Worm (Caenorhabditis elegans) whole organism, L1 larva: ENCODE results near the gene H40L08.8.

Source experiments
- F16B12.6 ChIP-seq: fragments of 150-350 bp; optimal IDR thresholded peaks from 2 replicates; lab custom pipeline; 2014; ENCODE audit warnings: missing biosample characterization, missing genetic modification characterization
- aly-2 ChIP-seq: fragments of 150-350 bp; optimal IDR thresholded peaks from 2 replicates; lab custom pipeline; 2014; ENCODE audit warnings: missing biosample characterization, missing genetic modification characterization
- egl-27 ChIP-seq, 2 experiments: fragments of 150-350 bp in 1 of 2; sonication (generic microtip); optimal IDR thresholded peaks; 3 replicates each; lab custom pipeline; 2017 to 2018; ENCODE audit warnings: missing biosample characterization in 2 of 2, missing genetic modification characterization in 2 of 2, missing genetic modification reagents in 2 of 2
- fkh-4 ChIP-seq: sonication (generic microtip); optimal IDR thresholded peaks from 2 replicates; lab custom pipeline; 2016; ENCODE audit warnings: missing compliant biosample characterization, missing genetic modification characterization, borderline replicate concordance
- fos-1 ChIP-seq: fragments of 150-350 bp; optimal IDR thresholded peaks from 2 replicates; lab custom pipeline; 2014; ENCODE audit warnings: missing biosample characterization, missing genetic modification characterization
- jun-1 ChIP-seq: fragments of 150-350 bp; optimal IDR thresholded peaks from 2 replicates; lab custom pipeline; 2014; ENCODE audit warnings: missing biosample characterization, missing genetic modification reagents, missing genetic modification characterization
- nhr-11 ChIP-seq: fragments of 150-350 bp; optimal IDR thresholded peaks from 2 replicates; lab custom pipeline; 2014; ENCODE audit warnings: missing biosample characterization, missing genetic modification characterization
- nhr-12 ChIP-seq: sonication (generic microtip); optimal IDR thresholded peaks from 2 replicates; lab custom pipeline; 2017; ENCODE audit warnings: missing biosample characterization, missing genetic modification characterization
- rnt-1 ChIP-seq: sonication (generic microtip); optimal IDR thresholded peaks from 2 replicates; lab custom pipeline; 2016; ENCODE audit warnings: mild to moderate bottlenecking, missing genetic modification characterization, moderate library complexity, missing compliant biosample characterization
- unc-130 ChIP-seq: fragments of 150-350 bp; optimal IDR thresholded peaks from 2 replicates; lab custom pipeline; 2017; ENCODE audit warnings: missing biosample characterization, missing genetic modification characterization, inconsistent platforms
- unc-62 ChIP-seq: fragments of 150-350 bp; optimal IDR thresholded peaks from 2 replicates; lab custom pipeline; 2014; ENCODE audit warnings: missing biosample characterization, missing genetic modification reagents, missing genetic modification characterization
- zag-1 ChIP-seq: fragments of 150-350 bp; optimal IDR thresholded peaks from 2 replicates; lab custom pipeline; 2014; ENCODE audit warnings: missing biosample characterization, missing genetic modification characterization
- ztf-4 ChIP-seq: fragments of 150-350 bp; optimal IDR thresholded peaks from 2 replicates; lab custom pipeline; 2014; ENCODE audit warnings: missing biosample characterization, missing genetic modification characterization

DNA sequence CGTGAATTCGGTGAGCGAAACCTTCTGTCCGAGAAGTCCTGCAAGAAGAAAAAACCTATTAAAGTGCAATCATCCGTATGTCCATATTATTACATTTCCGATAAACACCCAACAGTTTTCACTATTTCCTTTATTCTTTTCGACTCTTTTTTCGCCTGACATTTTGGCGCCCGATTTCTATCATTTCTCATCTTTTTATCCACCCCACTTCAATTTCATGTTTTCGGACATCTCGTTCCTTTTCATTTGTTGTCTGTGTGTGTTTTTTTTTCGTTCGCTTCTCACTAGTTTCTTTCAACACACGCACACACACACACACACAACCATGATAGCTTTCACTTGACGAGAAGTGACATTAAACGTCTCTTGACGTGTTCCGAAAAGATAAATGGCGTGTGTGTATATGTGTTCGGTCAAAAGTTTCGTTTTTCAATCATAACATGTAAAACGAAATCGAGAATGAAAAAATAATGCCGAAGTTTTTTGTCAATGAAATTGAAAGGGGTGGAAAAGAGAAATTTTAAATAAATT is 27.6 kb upstream of the H40L08.8 start:
- TF ChIP-seq aly-2 (tag; lab: Kevin White, UChicago) (no peak), zag-1 (tag; lab: Kevin White, UChicago) (no peak), unc-130 (tag; lab: Kevin White, UChicago) (no peak), nhr-12 (tag; lab: Kevin White, UChicago) (no peak), nhr-11 (tag; lab: Kevin White, UChicago) (no peak), ztf-4 (tag; lab: Kevin White, UChicago) (no peak), fkh-4 (tag; lab: Kevin White, UChicago) (no peak), F16B12.6 (tag; lab: Kevin White, UChicago) (no peak), egl-27 (tag; optimal IDR thresholded peaks at IDR 0.05; lab: Kevin White, UChicago) (no peak), rnt-1 (tag; lab: Kevin White, UChicago) (no peak), unc-62 (GFP tag; lab: Kevin White, UChicago) (no peak), jun-1 (tag; lab: Kevin White, UChicago) (no peak), fos-1 (tag; lab: Kevin White, UChicago) (no peak)
